Worm (Caenorhabditis elegans) whole organism, young adult: ENCODE measurements around the gene pan-1.
A peak's percentile ranks its signal among the peaks of the same experiment; 100 is the strongest.

Experiments used
- C17E4.6 ChIP-seq: fragments of 200-800 bp; sonication (Bioruptor generic); IDR thresholded peaks from 2 replicates; pipeline ENCODE4 v1.3.6; 2022; ENCODE audit warnings: missing genetic modification reagents, missing genetic modification characterization, missing compliant biosample characterization
- D2030.7 ChIP-seq: fragments of 200-800 bp; sonication (Bioruptor generic); IDR thresholded peaks from 2 replicates; pipeline ENCODE4 v1.3.6; 2022; ENCODE audit warnings: missing genetic modification reagents, missing genetic modification characterization, missing compliant biosample characterization
- F23B12.7 ChIP-seq: sonication (generic microtip); optimal IDR thresholded peaks from 2 replicates; lab custom pipeline; 2017; ENCODE audit warnings: missing genetic modification characterization, mild to moderate bottlenecking, missing compliant biosample characterization, antibody characterized with exemption, moderate library complexity; ENCODE audit not compliant: insufficient read depth
- F33H1.4 ChIP-seq: fragments of 200-800 bp; sonication (Bioruptor generic); IDR thresholded peaks from 2 replicates; pipeline ENCODE4 v1.3.6; 2022; ENCODE audit warnings: missing genetic modification reagents, missing genetic modification characterization, missing compliant biosample characterization
- F37B4.10 ChIP-seq: fragments of 200-800 bp; sonication (Bioruptor generic); IDR thresholded peaks from 2 replicates; pipeline ENCODE4 v1.3.6; 2022; ENCODE audit warnings: missing genetic modification characterization, missing compliant biosample characterization
- F39B2.1 ChIP-seq: fragments of 200-800 bp; sonication (Bioruptor generic); IDR thresholded peaks from 2 replicates; pipeline ENCODE4 v1.3.6; 2022; ENCODE audit warnings: missing genetic modification reagents, missing genetic modification characterization, missing compliant biosample characterization
- F52B5.7 ChIP-seq: sonication (generic microtip); optimal IDR thresholded peaks from 2 replicates; lab custom pipeline; 2016; ENCODE audit warnings: mild to moderate bottlenecking, missing genetic modification characterization, missing compliant biosample characterization
- T07F8.4 ChIP-seq: sonication (generic microtip); optimal IDR thresholded peaks from 2 replicates; lab custom pipeline; 2016; ENCODE audit warnings: mild to moderate bottlenecking, missing genetic modification characterization, moderate library complexity, missing compliant biosample characterization
- T26A5.8 ChIP-seq: sonication (generic microtip); optimal IDR thresholded peaks from 2 replicates; lab custom pipeline; 2016; ENCODE audit warnings: missing genetic modification characterization, missing compliant biosample characterization
- Y53F4B.3 ChIP-seq: fragments of 200-800 bp; sonication (Bioruptor generic); IDR thresholded peaks from 2 replicates; pipeline ENCODE4 v1.3.6; 2022; ENCODE audit warnings: missing genetic modification reagents, missing genetic modification characterization, missing compliant biosample characterization
- Y67H2A.10 ChIP-seq: fragments of 200-800 bp; sonication (Bioruptor generic); conservative IDR thresholded peaks from 2 replicates; pipeline ENCODE4 v1.3.6; 2022; ENCODE audit warnings: missing genetic modification reagents, missing genetic modification characterization, missing compliant biosample characterization
- Y79H2A.3 ChIP-seq: fragments of 200-800 bp; sonication (Bioruptor generic); conservative IDR thresholded peaks from 2 replicates; pipeline ENCODE4 v1.3.6; 2022; ENCODE audit warnings: missing genetic modification reagents, missing genetic modification characterization, missing compliant biosample characterization
- ZK185.1 ChIP-seq: sonication (generic microtip); optimal IDR thresholded peaks from 2 replicates; lab custom pipeline; 2016; ENCODE audit warnings: mild to moderate bottlenecking, missing genetic modification characterization, missing compliant biosample characterization; ENCODE audit not compliant: poor library complexity, severe bottlenecking
- akir-1 ChIP-seq: fragments of 200-800 bp; sonication (Bioruptor generic); optimal IDR thresholded peaks from 2 replicates; lab custom pipeline; 2018; ENCODE audit warnings: mild to moderate bottlenecking, missing genetic modification characterization, moderate library complexity, missing compliant biosample characterization
- attf-5 ChIP-seq: fragments of 200-800 bp; sonication (Bioruptor generic); optimal IDR thresholded peaks from 2 replicates; lab custom pipeline; 2018; ENCODE audit warnings: mild to moderate bottlenecking, missing genetic modification characterization, missing compliant biosample characterization
- ceh-100 ChIP-seq: fragments of 200-800 bp; sonication (Bioruptor generic); IDR thresholded peaks from 2 replicates; pipeline ENCODE4 v1.3.6; 2022; ENCODE audit warnings: missing genetic modification reagents, missing genetic modification characterization, missing compliant biosample characterization
- ceh-27 ChIP-seq: fragments of 200-800 bp; sonication (Bioruptor generic); optimal IDR thresholded peaks from 2 replicates; lab custom pipeline; 2018; ENCODE audit warnings: mild to moderate bottlenecking, missing genetic modification characterization, moderate library complexity, missing compliant biosample characterization
- ceh-40 ChIP-seq: fragments of 200-800 bp; sonication (Bioruptor generic); IDR thresholded peaks from 2 replicates; pipeline ENCODE4 v1.3.6; 2022; ENCODE audit warnings: missing genetic modification characterization, missing compliant biosample characterization
- ceh-79 ChIP-seq: sonication (generic microtip); optimal IDR thresholded peaks from 2 replicates; lab custom pipeline; 2017; ENCODE audit warnings: mild to moderate bottlenecking, missing genetic modification characterization, missing compliant biosample characterization
- ceh-91 ChIP-seq: fragments of 200-800 bp; sonication (Bioruptor generic); IDR thresholded peaks from 2 replicates; pipeline ENCODE4 v1.3.6; 2022; ENCODE audit warnings: missing genetic modification reagents, missing genetic modification characterization, missing compliant biosample characterization
- die-1 ChIP-seq: sonication (generic microtip); optimal IDR thresholded peaks from 2 replicates; lab custom pipeline; 2016; ENCODE audit warnings: missing genotype, mild to moderate bottlenecking, missing genetic modification characterization, missing compliant biosample characterization
- dox-1 ChIP-seq: fragments of 200-800 bp; sonication (Bioruptor generic); IDR thresholded peaks from 2 replicates; pipeline ENCODE4 v1.3.6; 2022; ENCODE audit warnings: missing genetic modification reagents, missing genetic modification characterization, missing compliant biosample characterization
- egl-18 ChIP-seq: fragments of 200-800 bp; sonication (Bioruptor generic); IDR thresholded peaks from 2 replicates; pipeline ENCODE4 v1.3.6; 2022; ENCODE audit warnings: missing genetic modification reagents, missing genetic modification characterization, missing compliant biosample characterization
- fkh-3 ChIP-seq: sonication (generic microtip); optimal IDR thresholded peaks from 2 replicates; lab custom pipeline; 2016; ENCODE audit warnings: mild to moderate bottlenecking, missing genetic modification characterization, missing compliant biosample characterization
- gei-17 ChIP-seq: fragments of 200-800 bp; sonication (Bioruptor generic); optimal IDR thresholded peaks from 2 replicates; lab custom pipeline; 2018; ENCODE audit warnings: mild to moderate bottlenecking, missing genetic modification characterization, missing compliant biosample characterization
- lag-1 ChIP-seq: fragments of 200-800 bp; sonication (Bioruptor generic); IDR thresholded peaks from 2 replicates; pipeline ENCODE4 v1.3.6; 2022; ENCODE audit warnings: missing genetic modification reagents, missing genetic modification characterization, missing compliant biosample characterization
- lin-26 ChIP-seq: fragments of 200-800 bp; sonication (Bioruptor generic); IDR thresholded peaks from 2 replicates; pipeline ENCODE4 v1.3.6; 2022; ENCODE audit warnings: missing genetic modification reagents, missing genetic modification characterization, missing compliant biosample characterization
- lir-1 ChIP-seq: fragments of 200-800 bp; sonication (Bioruptor generic); conservative IDR thresholded peaks from 2 replicates; pipeline ENCODE4 v1.3.6; 2022; ENCODE audit warnings: missing genetic modification reagents, missing genetic modification characterization, missing compliant biosample characterization
- lsl-1 ChIP-seq: fragments of 200-800 bp; sonication (Bioruptor generic); optimal IDR thresholded peaks from 2 replicates; lab custom pipeline; 2018; ENCODE audit warnings: mild to moderate bottlenecking, missing genetic modification characterization, moderate library complexity, missing compliant biosample characterization
- lsy-27 ChIP-seq: sonication (generic microtip); optimal IDR thresholded peaks from 2 replicates; lab custom pipeline; 2017; ENCODE audit warnings: missing genetic modification characterization, mild to moderate bottlenecking, missing compliant biosample characterization, antibody characterized with exemption, missing genotype, borderline replicate concordance; ENCODE audit not compliant: insufficient read depth
- madf-6 ChIP-seq: fragments of 200-800 bp; sonication (Bioruptor generic); IDR thresholded peaks from 2 replicates; pipeline ENCODE4 v1.3.6; 2022; ENCODE audit warnings: missing genetic modification reagents, missing genetic modification characterization, missing compliant biosample characterization
- nfyb-1 ChIP-seq: fragments of 200-800 bp; sonication (Bioruptor generic); IDR thresholded peaks from 2 replicates; pipeline ENCODE4 v1.3.6; 2022; ENCODE audit warnings: missing genetic modification reagents, missing genetic modification characterization, missing compliant biosample characterization
- nhr-179 ChIP-seq: sonication (generic microtip); optimal IDR thresholded peaks from 2 replicates; lab custom pipeline; 2016; ENCODE audit warnings: mild to moderate bottlenecking, missing genetic modification characterization, missing compliant biosample characterization
- nhr-27 ChIP-seq: fragments of 200-800 bp; sonication (Bioruptor generic); optimal IDR thresholded peaks from 2 replicates; lab custom pipeline; 2018; ENCODE audit warnings: mild to moderate bottlenecking, missing genetic modification characterization, moderate library complexity, missing compliant biosample characterization
- nhr-80 ChIP-seq: sonication (generic microtip); optimal IDR thresholded peaks from 2 replicates; lab custom pipeline; 2016; ENCODE audit warnings: missing genetic modification characterization, missing compliant biosample characterization
- rcor-1 ChIP-seq: fragments of 200-800 bp; sonication (Bioruptor generic); IDR thresholded peaks from 2 replicates; pipeline ENCODE4 v1.3.6; 2022; ENCODE audit warnings: missing genetic modification reagents, missing genetic modification characterization, missing compliant biosample characterization
- sea-2 ChIP-seq: fragments of 200-800 bp; sonication (Bioruptor generic); IDR thresholded peaks from 2 replicates; pipeline ENCODE4 v1.3.6; 2022; ENCODE audit warnings: missing genetic modification characterization, missing compliant biosample characterization
- somi-1 ChIP-seq: fragments of 200-800 bp; sonication (Bioruptor generic); optimal IDR thresholded peaks from 2 replicates; lab custom pipeline; 2018; ENCODE audit warnings: mild to moderate bottlenecking, missing genetic modification characterization, missing compliant biosample characterization
- tbp1 ChIP-seq: fragments of 200-800 bp; sonication (Bioruptor generic); optimal IDR thresholded peaks from 2 replicates; lab custom pipeline; 2018; ENCODE audit warnings: mild to moderate bottlenecking, missing genetic modification characterization, missing compliant biosample characterization
- unc-130 ChIP-seq: sonication (generic microtip); optimal IDR thresholded peaks from 2 replicates; lab custom pipeline; 2016; ENCODE audit warnings: missing genetic modification reagents, missing genetic modification characterization, missing compliant biosample characterization
- unc-62 ChIP-seq: fragments of 150-350 bp; optimal IDR thresholded peaks from 2 replicates; lab custom pipeline; 2014; ENCODE audit warnings: missing biosample characterization, missing genetic modification reagents, missing genetic modification characterization
- zfh-2 ChIP-seq: fragments of 200-800 bp; sonication (Bioruptor generic); conservative IDR thresholded peaks from 2 replicates; pipeline ENCODE4 v1.3.6; 2022; ENCODE audit warnings: missing genetic modification reagents, missing genetic modification characterization, missing compliant biosample characterization
- ztf-26 ChIP-seq: sonication (generic microtip); optimal IDR thresholded peaks from 2 replicates; lab custom pipeline; 2017; ENCODE audit warnings: missing genetic modification characterization, missing compliant biosample characterization
- ztf-28 ChIP-seq: fragments of 200-800 bp; sonication (Bioruptor generic); IDR thresholded peaks from 2 replicates; pipeline ENCODE4 v1.3.6; 2022; ENCODE audit warnings: missing genetic modification reagents, missing genetic modification characterization, missing compliant biosample characterization

Gene pan-1

DNA sequence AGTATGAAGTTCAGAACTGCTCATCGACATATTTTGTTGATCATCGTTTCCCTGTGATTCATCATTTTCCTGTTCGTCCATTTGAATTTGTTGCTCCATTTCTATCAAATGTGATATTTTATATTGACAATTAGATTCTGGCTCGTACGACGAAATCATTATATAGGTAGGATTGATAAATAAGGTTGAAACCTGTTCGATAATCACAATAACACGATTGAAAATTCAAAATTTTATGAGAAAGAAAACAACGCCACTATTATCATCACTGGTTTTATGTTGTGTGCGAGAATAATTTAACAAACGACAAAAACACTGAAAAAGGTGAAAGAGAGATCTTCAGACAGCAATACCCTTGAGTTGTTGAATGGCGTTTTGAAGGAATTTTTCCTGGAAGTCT is 31.8 kb downstream of the pan-1 start, which contains the start of gene apc-11:
apc-11 (minus strand) TSS at position 101 of the 400 bp plus-strand sequence.
- TF ChIP-seq F23B12.7 (tag; lab: Kevin White, UChicago) (no peak), sea-2 (GFP tag; lab: Robert Waterston, UW) (no peak), egl-18 (no peak), T07F8.4 (tag; lab: Kevin White, UChicago) (no peak), F52B5.7 (tag; lab: Kevin White, UChicago) (no peak), ztf-26 (no peak), dox-1 (no peak)
- TF ChIP-seq, all 124 proteins: peak for 0

DNA sequence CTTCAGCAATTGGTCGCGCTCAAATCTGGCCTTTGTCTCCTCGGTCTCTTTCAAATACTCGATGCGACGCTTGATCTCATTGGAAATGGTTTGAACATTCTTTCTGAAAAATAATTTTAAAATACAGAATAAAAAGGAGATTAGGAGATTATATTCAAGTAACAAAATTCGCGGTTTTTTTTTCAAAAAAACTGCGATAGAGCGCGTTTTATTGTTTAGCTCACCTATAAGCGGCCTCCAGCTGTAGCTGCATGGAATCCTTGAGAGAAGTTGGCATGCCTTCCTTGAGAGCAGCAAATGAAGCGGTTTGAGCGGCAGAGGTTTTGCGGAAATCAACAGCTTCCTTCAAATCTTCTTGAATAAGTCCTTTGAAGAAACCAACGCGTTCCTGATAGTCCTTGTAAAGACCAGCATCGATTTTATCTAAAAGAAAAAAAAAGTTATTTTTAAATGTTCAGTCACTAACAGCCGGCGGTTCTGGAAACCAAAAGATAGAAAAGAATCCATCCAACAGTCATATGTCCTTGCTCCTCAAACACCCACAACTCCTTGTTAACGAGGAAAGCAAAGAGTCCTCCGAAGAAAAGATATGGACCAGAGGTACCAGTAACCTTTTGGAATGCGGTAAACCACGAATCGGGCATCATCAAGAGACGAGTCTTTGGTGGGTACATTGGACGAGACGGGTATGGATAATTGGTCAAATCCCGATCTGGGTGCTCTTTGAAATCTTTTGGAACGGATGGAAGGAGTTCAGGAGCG is 32.4 kb downstream of the pan-1 start:
- TF ChIP-seq nhr-27 (tag; lab: Kevin White, UChicago) (no peak), tbp1 (GFP tag; lab: Kevin White, UChicago) (no peak), lin-26 (GFP tag; lab: Robert Waterston, UW) (0 out of 2 replicates have a peak, but pooled peaks have one; percentile 43), lsy-27 (tag; lab: Kevin White, UChicago) (no peak)

DNA sequence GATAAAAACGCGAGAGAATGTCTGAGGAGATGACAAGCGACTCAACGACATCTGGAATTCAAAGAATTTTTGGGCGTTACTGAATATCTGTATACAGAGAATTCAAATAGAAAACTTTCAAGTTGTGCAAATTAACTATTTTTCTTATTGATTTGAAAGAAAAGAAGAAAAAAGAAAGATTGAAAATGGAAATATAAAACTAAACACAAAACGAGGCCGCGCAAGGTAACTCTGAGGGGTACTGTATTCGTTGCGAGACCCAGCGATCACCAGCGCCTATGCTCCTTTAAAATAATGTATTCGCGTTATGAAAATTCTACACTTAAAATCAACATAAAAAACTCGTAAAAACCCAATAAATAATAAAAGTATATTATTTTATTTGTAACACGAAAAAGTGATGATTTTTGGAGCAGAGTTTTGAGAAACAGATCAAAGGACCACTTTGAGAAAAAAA is 33.3 kb downstream of the pan-1 start, which contains the start of gene asb-1:
asb-1 (minus strand) TSS at position 51 of the 457 bp plus-strand sequence.
- TF ChIP-seq F33H1.4 (GFP tag; lab: Robert Waterston, UW) (peak; percentile 94), F37B4.10 (GFP tag; lab: Robert Waterston, UW) (no peak), ceh-100 (GFP tag; lab: Robert Waterston, UW) (no peak), somi-1 (GFP tag; lab: Kevin White, UChicago) (no peak), madf-6 (GFP tag; lab: Robert Waterston, UW) (peak; percentile 90), ceh-27 (no peak), T26A5.8 (no peak), D2030.7 (GFP tag; lab: Robert Waterston, UW) (peak; percentile 59), die-1 (tag; lab: Kevin White, UChicago) (no peak), ceh-40 (no peak), akir-1 (GFP tag; lab: Kevin White, UChicago) (no peak), lsl-1 (peak; percentile 95), Y53F4B.3 (GFP tag; lab: Robert Waterston, UW) (no peak), F39B2.1 (GFP tag; lab: Robert Waterston, UW) (no peak), Y79H2A.3 (GFP tag; lab: Robert Waterston, UW) (no peak), nfyb-1 (GFP tag; lab: Robert Waterston, UW) (0 out of 2 replicates have a peak, but pooled peaks have one; percentile 13), fkh-3 (tag; lab: Kevin White, UChicago) (no peak), Y67H2A.10 (no peak), nhr-80 (tag; lab: Kevin White, UChicago) (no peak), ztf-28 (GFP tag; lab: Robert Waterston, UW) (0 out of 2 replicates have a peak, but pooled peaks have one; percentile 18), F23B12.7 (tag; lab: Kevin White, UChicago) (peak; percentile 45), lin-26 (GFP tag; lab: Robert Waterston, UW) (no peak), C17E4.6 (GFP tag; lab: Robert Waterston, UW) (no peak), nhr-179 (no peak), lir-1 (GFP tag; lab: Robert Waterston, UW) (no peak), ceh-79 (tag; lab: Kevin White, UChicago) (no peak), unc-62 (no peak), unc-130 (GFP tag; lab: Kevin White, UChicago) (peak; percentile 53), zfh-2 (GFP tag; lab: Robert Waterston, UW) (no peak), rcor-1 (no peak), lag-1 (GFP tag; lab: Robert Waterston, UW) (no peak), ZK185.1 (tag; lab: Kevin White, UChicago) (no peak), gei-17 (GFP tag; lab: Kevin White, UChicago) (no peak), ceh-91 (peak; percentile 56), attf-5 (GFP tag; lab: Kevin White, UChicago) (no peak)
